Worm (Caenorhabditis elegans) whole organism, mixed stage, embryonic: Measurements from ENCODE around the gene spcs-2.

Experiments
- bed-3 ChIP-seq: fragments of 200-800 bp; sonication (Bioruptor generic); optimal IDR thresholded peaks from 3 replicates; lab custom pipeline; 2018; ENCODE audit warnings: mild to moderate bottlenecking, missing genetic modification characterization, moderate library complexity, missing compliant biosample characterization
- ces-1 ChIP-seq: fragments of 150-350 bp; optimal IDR thresholded peaks from 2 replicates; lab custom pipeline; 2014; ENCODE audit warnings: missing biosample characterization, missing genetic modification reagents, missing genetic modification characterization
- elt-1 ChIP-seq: sonication (generic microtip); optimal IDR thresholded peaks from 2 replicates; lab custom pipeline; 2017; ENCODE audit warnings: missing genetic modification characterization, mild to moderate bottlenecking, missing compliant biosample characterization, antibody characterized with exemption, moderate library complexity, borderline replicate concordance; ENCODE audit not compliant: insufficient read depth
- hlh-1 ChIP-seq: fragments of 150-350 bp; optimal IDR thresholded peaks from 2 replicates; lab custom pipeline; 2014; ENCODE audit warnings: missing biosample characterization, missing genetic modification reagents, missing genetic modification characterization
- lin-13 ChIP-seq: fragments of 150-350 bp; optimal IDR thresholded peaks from 2 replicates; lab custom pipeline; 2014; ENCODE audit warnings: missing biosample characterization, missing genetic modification characterization
- mep-1 ChIP-seq: fragments of 150-350 bp; optimal IDR thresholded peaks from 2 replicates; lab custom pipeline; 2017; ENCODE audit warnings: missing biosample characterization, missing genetic modification reagents, missing genetic modification characterization, inconsistent platforms
- nhr-12 ChIP-seq: fragments of 150-350 bp; optimal IDR thresholded peaks from 2 replicates; lab custom pipeline; 2014; ENCODE audit warnings: missing biosample characterization, missing genetic modification characterization
- nhr-2 ChIP-seq: fragments of 150-350 bp; optimal IDR thresholded peaks from 2 replicates; lab custom pipeline; 2014; ENCODE audit warnings: missing biosample characterization, missing genetic modification characterization
- nhr-28 ChIP-seq: fragments of 150-350 bp; optimal IDR thresholded peaks from 2 replicates; lab custom pipeline; 2014; ENCODE audit warnings: missing biosample characterization, missing genetic modification characterization
- nhr-76 ChIP-seq: sonication (generic microtip); optimal IDR thresholded peaks from 2 replicates; lab custom pipeline; 2017; ENCODE audit warnings: missing biosample characterization, missing genetic modification characterization
- pha-4 ChIP-seq: fragments of 150-350 bp; optimal IDR thresholded peaks from 2 replicates; lab custom pipeline; 2018; ENCODE audit warnings: missing biosample characterization, missing genetic modification reagents, missing genetic modification characterization
- snpc-4 ChIP-seq: fragments of 150-350 bp; optimal IDR thresholded peaks from 2 replicates; lab custom pipeline; 2014; ENCODE audit warnings: missing biosample characterization, missing genetic modification characterization
- unc-62 ChIP-seq: fragments of 150-350 bp; optimal IDR thresholded peaks from 2 replicates; lab custom pipeline; 2014; ENCODE audit warnings: missing biosample characterization, missing genetic modification reagents, missing genetic modification characterization
- ztf-11 ChIP-seq: fragments of 150-350 bp; optimal IDR thresholded peaks from 2 replicates; lab custom pipeline; 2014; ENCODE audit warnings: missing biosample characterization, missing genetic modification characterization

ce11 chrIII:12842858-12843257 is 32.0 kb upstream of the spcs-2 start:
- TF ChIP-seq elt-1 (tag; lab: Kevin White, UChicago): no peak
- TF ChIP-seq bed-3 (GFP tag; lab: Kevin White, UChicago): no peak
- TF ChIP-seq nhr-76 (tag; lab: Kevin White, UChicago): no peak
- TF ChIP-seq ztf-11 (tag; lab: Kevin White, UChicago): no peak
- TF ChIP-seq ces-1: no peak
- no peak for TF ChIP-seq nhr-12 (tag; lab: Kevin White, UChicago)
- TF ChIP-seq nhr-2 (tag; lab: Kevin White, UChicago): no peak
- no peak for TF ChIP-seq mep-1
- TF ChIP-seq snpc-4 (tag; lab: Kevin White, UChicago): no peak
- TF ChIP-seq unc-62: no peak
- no peak for TF ChIP-seq nhr-28 (tag; lab: Kevin White, UChicago)
- no peak for TF ChIP-seq pha-4 (tag; lab: Kevin White, UChicago)
- TF ChIP-seq hlh-1 (tag; lab: Kevin White, UChicago): no peak
- TF ChIP-seq lin-13 (tag; lab: Kevin White, UChicago): no peak
